In genomic region chr3L:15967588-15968500, dm6 we compare ENCODE assay signal across 1 fruit fly cellular context.
TF ChIP-seq lines count a peak whose summit lies in the region.

Brr2 (minus strand) TSS chr3L:15967872.
CG10516 (plus strand) TSS chr3L:15968204.

TF ChIP-seq in whole organism, embryonic, 481 proteins besides CTCF, POLR2A, EP300 and RAD21 (continued from another document):
- TF ChIP-seq shn (GFP tag; optimal IDR thresholded peaks at IDR 0.05; lab: Kevin White, UChicago) (no peak), aop (GFP tag; IDR thresholded peaks at IDR 0.05; lab: Robert Waterston, UW) (no peak), CG10267 (tag; optimal IDR thresholded peaks at IDR 0.05; lab: Kevin White, UChicago) (peak; percentile 70), CG10543 (GFP tag; optimal IDR thresholded peaks at IDR 0.05; lab: Kevin White, UChicago) (peak; percentile 36), ftz-f1 (GFP tag; optimal IDR thresholded peaks at IDR 0.05; lab: Kevin White, UChicago) (no peak), ato (GFP tag; IDR thresholded peaks at IDR 0.05; lab: Robert Waterston, UW; ENCODE audit: partially characterized antibody) (no peak), Pdp1 (GFP tag; optimal IDR thresholded peaks at IDR 0.05; lab: Kevin White, UChicago) (peak; percentile 6 to 8), CG15696 (tag; optimal IDR thresholded peaks at IDR 0.05; lab: Kevin White, UChicago) (peak; percentile 29), CG17328 (GFP tag; IDR thresholded peaks at IDR 0.05; lab: Robert Waterston, UW) (no peak), CG17802 (tag; optimal IDR thresholded peaks at IDR 0.05; lab: Kevin White, UChicago) (no peak), CG3281 (GFP tag; optimal IDR thresholded peaks at IDR 0.05; lab: Kevin White, UChicago) (no peak), bowl (GFP tag; IDR thresholded peaks at IDR 0.05; lab: Robert Waterston, UW) (no peak), Fer2 (tag; optimal IDR thresholded peaks at IDR 0.05; lab: Kevin White, UChicago) (no peak), dimm (GFP tag; IDR thresholded peaks at IDR 0.05; lab: Robert Waterston, UW) (no peak), CG10366 (GFP tag; IDR thresholded peaks at IDR 0.05; lab: Robert Waterston, UW) (no peak), Hr78 (GFP tag; optimal IDR thresholded peaks at IDR 0.05; lab: Kevin White, UChicago) (no peak), chif (GFP tag; optimal IDR thresholded peaks at IDR 0.05; lab: Kevin White, UChicago) (no peak), Dek (tag; optimal IDR thresholded peaks at IDR 0.05; lab: Kevin White, UChicago) (no peak), CG6813 (GFP tag; optimal IDR thresholded peaks at IDR 0.05; lab: Kevin White, UChicago) (no peak), eyg (GFP tag; optimal IDR thresholded peaks at IDR 0.05; lab: Kevin White, UChicago) (peak; percentile 41), Mrtf (GFP tag; IDR thresholded peaks at IDR 0.05; lab: Robert Waterston, UW) (no peak), CG17829 (tag; optimal IDR thresholded peaks at IDR 0.05; lab: Kevin White, UChicago) (peak; percentile 76), Sin3A (optimal IDR thresholded peaks at IDR 0.05; lab: Kevin White, UChicago) (peak; percentile 99), CG13775 (GFP tag; optimal IDR thresholded peaks at IDR 0.05; lab: Kevin White, UChicago) (no peak), tap (tag; optimal IDR thresholded peaks at IDR 0.05; lab: Kevin White, UChicago) (no peak), MESR4 (GFP tag; optimal IDR thresholded peaks at IDR 0.05; lab: Kevin White, UChicago) (peak; percentile 38), CG8765 (GFP tag; IDR thresholded peaks at IDR 0.05; lab: Robert Waterston, UW) (no peak), sc (optimal IDR thresholded peaks at IDR 0.05; lab: Kevin White, UChicago) (no peak), sc (GFP tag; optimal IDR thresholded peaks at IDR 0.05; lab: Kevin White, UChicago) (no peak), Elba2 (GFP tag; optimal IDR thresholded peaks at IDR 0.05; lab: Kevin White, UChicago) (no peak), CG11696 (GFP tag; IDR thresholded peaks at IDR 0.05; lab: Robert Waterston, UW) (no peak), HLH4C (GFP tag; IDR thresholded peaks at IDR 0.05; lab: Robert Waterston, UW; ENCODE audit: partially characterized antibody) (0 out of 3 replicates have a peak, but pooled peaks have one; percentile 37), rib (GFP tag; IDR thresholded peaks at IDR 0.05; lab: Robert Waterston, UW) (no peak), CG11695 (GFP tag; IDR thresholded peaks at IDR 0.05; lab: Robert Waterston, UW) (no peak), Max (GFP tag; optimal IDR thresholded peaks at IDR 0.05; lab: Kevin White, UChicago) (peak; percentile 68), pum (GFP tag; optimal IDR thresholded peaks at IDR 0.05; lab: Kevin White, UChicago) (peak; percentile 11), gce (GFP tag; IDR thresholded peaks at IDR 0.05; lab: Robert Waterston, UW) (no peak), ssp (GFP tag; IDR thresholded peaks at IDR 0.05; lab: Robert Waterston, UW) (no peak), CG6272 (GFP tag; IDR thresholded peaks at IDR 0.05; lab: Robert Waterston, UW) (no peak), lab (GFP tag; optimal IDR thresholded peaks at IDR 0.05; lab: Kevin White, UChicago) (no peak), CG32772 (GFP tag; IDR thresholded peaks at IDR 0.05; lab: Robert Waterston, UW) (no peak), lov (optimal IDR thresholded peaks at IDR 0.05; lab: Kevin White, UChicago) (no peak), lov (GFP tag; IDR thresholded peaks at IDR 0.05; lab: Robert Waterston, UW) (no peak), CG17359 (tag; optimal IDR thresholded peaks at IDR 0.05; lab: Kevin White, UChicago) (no peak), Sry-δ (GFP tag; optimal IDR thresholded peaks at IDR 0.05; lab: Kevin White, UChicago) (peak; percentile 71), lbe (GFP tag; optimal IDR thresholded peaks at IDR 0.05; lab: Kevin White, UChicago) (no peak), cad (GFP tag; optimal IDR thresholded peaks at IDR 0.05; lab: Kevin White, UChicago) (no peak), unc-4 (GFP tag; IDR thresholded peaks at IDR 0.05; lab: Robert Waterston, UW; ENCODE audit: partially characterized antibody) (peak; percentile 38; the same call in 1 of the 2 replicates), HHEX (GFP tag; optimal IDR thresholded peaks at IDR 0.05; lab: Kevin White, UChicago) (peak; percentile 11), CG12299 (tag; optimal IDR thresholded peaks at IDR 0.05; lab: Kevin White, UChicago) (no peak), CG7786 (GFP tag; optimal IDR thresholded peaks at IDR 0.05; lab: Kevin White, UChicago) (peak; percentile 7), croc (GFP tag; conservative IDR thresholded peaks at IDR 0.05; lab: Robert Waterston, UW) (no peak), tio (GFP tag; optimal IDR thresholded peaks at IDR 0.05; lab: Kevin White, UChicago) (no peak), CG4282 (GFP tag; optimal IDR thresholded peaks at IDR 0.05; lab: Kevin White, UChicago) (no peak), Atf-2 (GFP tag; optimal IDR thresholded peaks at IDR 0.05; lab: Kevin White, UChicago) (no peak), Hey (tag; optimal IDR thresholded peaks at IDR 0.05; lab: Kevin White, UChicago) (no peak), ara (GFP tag; IDR thresholded peaks at IDR 0.05; lab: Robert Waterston, UW) (no peak), crp (GFP tag; optimal IDR thresholded peaks at IDR 0.05; lab: Kevin White, UChicago) (peak in 1 of 2 experiments; percentile 17), Lpt (GFP tag; optimal IDR thresholded peaks at IDR 0.05; lab: Kevin White, UChicago) (no peak)
TF ChIP-seq in whole organism, embryonic: peak in this region for 106.
